Worm (Caenorhabditis elegans) whole organism, L4/young adult: ENCODE measurements around the gene arp-11.

ENCODE experiments used
- W03F9.2 ChIP-seq: fragments of 150-350 bp; optimal IDR thresholded peaks from 2 replicates; lab custom pipeline; 2014; ENCODE audit warnings: missing biosample characterization, missing genetic modification characterization
- dao-5 ChIP-seq: sonication (generic microtip); optimal IDR thresholded peaks from 2 replicates; lab custom pipeline; 2016; ENCODE audit warnings: missing genotype, missing genetic modification characterization, moderate library complexity, missing compliant biosample characterization
- him-1 ChIP-seq: sonication (generic microtip); optimal IDR thresholded peaks from 2 replicates; lab custom pipeline; 2016; ENCODE audit warnings: missing genotype, missing genetic modification reagents, missing genetic modification characterization, missing compliant biosample characterization

Gene arp-11

ce11 chrIV:7881166-7881565, 20.9 kb downstream of the arp-11 start:
- TF ChIP-seq W03F9.2 (tag; lab: Kevin White, UChicago): no peak
- TF ChIP-seq him-1: no peak
- no peak for TF ChIP-seq dao-5 (tag; lab: Kevin White, UChicago)

- no peak for TF ChIP-seq W03F9.2 (tag; lab: Kevin White, UChicago)
- no peak for TF ChIP-seq him-1
- TF ChIP-seq dao-5 (tag; lab: Kevin White, UChicago): no peak
Measured at ce11 chrIV:7879017-7879416, 23.1 kb downstream of the arp-11 start, which contains the start of gene srt-73. Gene srt-73 (plus strand): TSS chrIV:7879317.

- TF ChIP-seq dao-5 (tag; lab: Kevin White, UChicago): no peak
- TF ChIP-seq him-1: no peak
- TF ChIP-seq W03F9.2 (tag; lab: Kevin White, UChicago): no peak
Measured at ce11 chrIV:7877781-7878180, 24.3 kb downstream of the arp-11 start, which contains the start of gene kin-26. Gene kin-26 (minus strand): TSS chrIV:7877881.

ce11 chrIV:7877255-7877654, 24.8 kb downstream of the arp-11 start:
- TF ChIP-seq W03F9.2 (tag; lab: Kevin White, UChicago) (no peak), him-1 (no peak), dao-5 (tag; lab: Kevin White, UChicago) (no peak)

- TF ChIP-seq dao-5 (tag; lab: Kevin White, UChicago) (no peak), him-1 (no peak), W03F9.2 (tag; lab: Kevin White, UChicago) (no peak)
Measured at ce11 chrIV:7870451-7870850, 31.6 kb downstream of the arp-11 start, which contains the start of gene T06C10.3. Gene T06C10.3 (plus strand): TSS chrIV:7870751.

- TF ChIP-seq dao-5 (tag; lab: Kevin White, UChicago): no peak
- TF ChIP-seq W03F9.2 (tag; lab: Kevin White, UChicago): no peak
- TF ChIP-seq him-1: no peak
Measured at ce11 chrIV:7868607-7869006, 33.5 kb downstream of the arp-11 start, which contains the start of gene flp-10. Gene flp-10 (plus strand): TSS chrIV:7868907.

ce11 chrIV:7851291-7851690, 50.8 kb downstream of the arp-11 start:
- TF ChIP-seq dao-5 (tag; lab: Kevin White, UChicago) (no peak), him-1 (no peak), W03F9.2 (tag; lab: Kevin White, UChicago) (no peak)

ce11 chrIV:7850329-7850728, 51.7 kb downstream of the arp-11 start:
- TF ChIP-seq dao-5 (tag; lab: Kevin White, UChicago): no peak
- no peak for TF ChIP-seq W03F9.2 (tag; lab: Kevin White, UChicago)
